Fruit fly (Drosophila melanogaster) whole organism, adult: ENCODE results near the gene et.
A peak's percentile ranks its signal among the peaks of the same experiment; 100 is the strongest.

Experiments
- CG11617 ChIP-seq: fragments of 200-800 bp; sonication (Bioruptor generic); optimal IDR thresholded peaks from 2 replicates; lab custom pipeline; 2017; ENCODE audit warnings: mild to moderate bottlenecking, missing biosample characterization, missing genetic modification reagents, missing genetic modification characterization
- CG12768 ChIP-seq: fragments of 200-800 bp; sonication (Bioruptor generic); optimal IDR thresholded peaks from 2 replicates; lab custom pipeline; 2017; ENCODE audit warnings: missing biosample characterization, missing genetic modification characterization, mild to moderate bottlenecking, moderate library complexity, missing genetic modification reagents
- CG14711 ChIP-seq: fragments of 200-800 bp; sonication (Bioruptor generic); optimal IDR thresholded peaks from 2 replicates; lab custom pipeline; 2018; ENCODE audit warnings: missing biosample characterization, mild to moderate bottlenecking, missing genetic modification characterization, moderate library complexity
- CG1620 ChIP-seq: fragments of 200-800 bp; sonication (Bioruptor generic); optimal IDR thresholded peaks from 2 replicates; lab custom pipeline; 2016; ENCODE audit warnings: missing biosample characterization, missing genetic modification characterization
- CG33017 ChIP-seq: fragments of 200-800 bp; sonication (Bioruptor generic); optimal IDR thresholded peaks from 2 replicates; lab custom pipeline; 2018; ENCODE audit warnings: missing biosample characterization, mild to moderate bottlenecking, missing genetic modification characterization, moderate library complexity
- CG5204 ChIP-seq: fragments of 200-800 bp; sonication (Bioruptor generic); optimal IDR thresholded peaks from 2 replicates; lab custom pipeline; 2016; ENCODE audit warnings: missing biosample characterization, missing genetic modification characterization
- CG7045 ChIP-seq: fragments of 200-800 bp; sonication (Bioruptor generic); optimal IDR thresholded peaks from 2 replicates; lab custom pipeline; 2017; ENCODE audit warnings: missing biosample characterization, mild to moderate bottlenecking, missing genetic modification characterization
- CG7101 ChIP-seq: fragments of 200-800 bp; sonication (Bioruptor generic); optimal IDR thresholded peaks from 2 replicates; lab custom pipeline; 2018; ENCODE audit warnings: missing biosample characterization, mild to moderate bottlenecking, missing genetic modification characterization, moderate library complexity
- Clk ChIP-seq: fragments of 200-800 bp; sonication (Bioruptor generic); optimal IDR thresholded peaks from 2 replicates; lab custom pipeline; 2017; ENCODE audit warnings: missing biosample characterization, missing genetic modification characterization
- Crg-1 ChIP-seq: fragments of 200-800 bp; sonication (Bioruptor generic); optimal IDR thresholded peaks from 2 replicates; lab custom pipeline; 2016; ENCODE audit warnings: missing biosample characterization, missing genetic modification characterization
- Hr96 ChIP-seq: fragments of 200-800 bp; sonication (Bioruptor generic); optimal IDR thresholded peaks from 2 replicates; lab custom pipeline; 2016; ENCODE audit warnings: missing biosample characterization, missing genetic modification characterization
- Mnt ChIP-seq: fragments of 200-800 bp; sonication (Bioruptor generic); optimal IDR thresholded peaks from 2 replicates; lab custom pipeline; 2016; ENCODE audit warnings: missing biosample characterization, mild to moderate bottlenecking, missing genetic modification characterization
- bab1 ChIP-seq: fragments of 200-800 bp; sonication (Bioruptor generic); optimal IDR thresholded peaks from 3 replicates; lab custom pipeline; 2019; ENCODE audit warnings: missing biosample characterization, mild to moderate bottlenecking, missing genetic modification characterization, moderate library complexity
- cic ChIP-seq: fragments of 200-800 bp; sonication (Bioruptor generic); optimal IDR thresholded peaks from 2 replicates; lab custom pipeline; 2017; ENCODE audit warnings: missing biosample characterization, mild to moderate bottlenecking, missing genetic modification characterization, moderate library complexity
- cnc ChIP-seq, 2 experiments: fragments of >200 bp; optimal IDR thresholded peaks; 2 replicates each; lab custom pipeline; 2017
- kay ChIP-seq: fragments of 200-800 bp; sonication (Bioruptor generic); peaks from one replicate; lab custom pipeline; 2016; ENCODE audit warnings: missing biosample characterization, missing genetic modification characterization, borderline replicate concordance
- ovo ChIP-seq: fragments of 200-800 bp; sonication (Bioruptor generic); optimal IDR thresholded peaks from 2 replicates; lab custom pipeline; 2016; ENCODE audit warnings: missing biosample characterization, missing genetic modification characterization
- pad ChIP-seq: fragments of 200-800 bp; sonication (Bioruptor generic); optimal IDR thresholded peaks from 3 replicates; lab custom pipeline; 2017; ENCODE audit warnings: missing biosample characterization, missing genetic modification characterization, mild to moderate bottlenecking, moderate library complexity, missing genetic modification reagents
- tj ChIP-seq: fragments of 200-800 bp; sonication (Bioruptor generic); optimal IDR thresholded peaks from 3 replicates; lab custom pipeline; 2017; ENCODE audit warnings: missing biosample characterization, mild to moderate bottlenecking, missing genetic modification characterization, moderate library complexity
- toe ChIP-seq: fragments of 200-800 bp; sonication (Bioruptor generic); optimal IDR thresholded peaks from 2 replicates; lab custom pipeline; 2016; ENCODE audit warnings: missing biosample characterization, missing genetic modification characterization

Gene et

dm6 chrX:19668405-19668804 lies 7.3 kb downstream of the et start:
- peak; percentile 90 for TF ChIP-seq bab1 (GFP tag; lab: Kevin White, UChicago)
- peak; percentile 93 for TF ChIP-seq CG33017 (tag; lab: Kevin White, UChicago)
- TF ChIP-seq toe (GFP tag; lab: Kevin White, UChicago), result peak; percentile 91
- peak; percentile 83 for TF ChIP-seq pad (GFP tag; lab: Kevin White, UChicago)
- TF ChIP-seq Clk (GFP tag; lab: Kevin White, UChicago), result peak; percentile 84
- no peak for TF ChIP-seq cnc (optimal IDR thresholded peaks at IDR 0.05; lab: Kevin White, UChicago)
- peak; percentile 91 for TF ChIP-seq CG7045
- peak; percentile 98 for TF ChIP-seq Hr96
- peak; percentile 96 for TF ChIP-seq CG1620 (GFP tag; lab: Kevin White, UChicago)
- TF ChIP-seq CG7101 (tag; lab: Kevin White, UChicago), result peak; percentile 98
- TF ChIP-seq CG12768 (GFP tag; lab: Kevin White, UChicago), result peak; percentile 96
- peak; percentile 94 for TF ChIP-seq CG11617 (GFP tag; lab: Kevin White, UChicago)
- peak; percentile 93 for TF ChIP-seq Crg-1 (GFP tag; lab: Kevin White, UChicago)
- TF ChIP-seq kay, result peak; percentile 99
- peak; percentile 95 for TF ChIP-seq CG5204 (GFP tag; lab: Kevin White, UChicago)
- peak; percentile 91 for TF ChIP-seq ovo (GFP tag; lab: Kevin White, UChicago)
- peak; percentile 44 for TF ChIP-seq cic (GFP tag; lab: Kevin White, UChicago)
- peak; percentile 81 for TF ChIP-seq tj (GFP tag; lab: Kevin White, UChicago)
- peak; percentile 88 for TF ChIP-seq CG14711 (tag; lab: Kevin White, UChicago)
- peak; percentile 94 for TF ChIP-seq Mnt (GFP tag; lab: Kevin White, UChicago)

- peak; percentile 11 for TF ChIP-seq cic (GFP tag; lab: Kevin White, UChicago)
- TF ChIP-seq pad (GFP tag; lab: Kevin White, UChicago), result no peak
- TF ChIP-seq CG5204 (GFP tag; lab: Kevin White, UChicago), result no peak
- TF ChIP-seq Hr96, result no peak
- no peak for TF ChIP-seq cnc (optimal IDR thresholded peaks at IDR 0.05; lab: Kevin White, UChicago)
- TF ChIP-seq CG11617 (GFP tag; lab: Kevin White, UChicago), result no peak
- no peak for TF ChIP-seq ovo (GFP tag; lab: Kevin White, UChicago)
- TF ChIP-seq toe (GFP tag; lab: Kevin White, UChicago), result no peak
- no peak for TF ChIP-seq CG7045
These were observed 8.1 kb downstream of the et start for dm6 chrX:19667444-19668104.

dm6 chrX:19666991-19667409 lies 8.7 kb downstream of the et start, which contains the start of gene Zw:
Zw (plus strand) TSS chrX:19667252.
- TF ChIP-seq CG12768 (GFP tag; lab: Kevin White, UChicago) (peak; percentile 45), ovo (GFP tag; lab: Kevin White, UChicago) (no peak), CG33017 (tag; lab: Kevin White, UChicago) (no peak), pad (GFP tag; lab: Kevin White, UChicago) (peak; percentile 51), cic (GFP tag; lab: Kevin White, UChicago) (peak; percentile 84), toe (GFP tag; lab: Kevin White, UChicago) (peak; percentile 35), CG5204 (GFP tag; lab: Kevin White, UChicago) (peak; percentile 46), Crg-1 (GFP tag; lab: Kevin White, UChicago) (no peak), Clk (GFP tag; lab: Kevin White, UChicago) (peak; percentile 8), CG7101 (tag; lab: Kevin White, UChicago) (peak; percentile 63), Hr96 (peak; percentile 79), CG11617 (GFP tag; lab: Kevin White, UChicago) (peak; percentile 25), CG1620 (GFP tag; lab: Kevin White, UChicago) (peak; percentile 80), bab1 (GFP tag; lab: Kevin White, UChicago) (peak; percentile 68), CG7045 (peak; percentile 24), CG14711 (tag; lab: Kevin White, UChicago) (peak; percentile 43), Mnt (GFP tag; lab: Kevin White, UChicago) (peak; percentile 69), kay (peak; percentile 61), tj (GFP tag; lab: Kevin White, UChicago) (peak; percentile 71), cnc (optimal IDR thresholded peaks at IDR 0.05; lab: Kevin White, UChicago) (no peak)

- TF ChIP-seq Hr96, result peak; percentile 43
- no peak for TF ChIP-seq ovo (GFP tag; lab: Kevin White, UChicago)
- TF ChIP-seq bab1 (GFP tag; lab: Kevin White, UChicago), result peak; percentile 72
- TF ChIP-seq CG1620 (GFP tag; lab: Kevin White, UChicago), result peak; percentile 49
- no peak for TF ChIP-seq pad (GFP tag; lab: Kevin White, UChicago)
- TF ChIP-seq Crg-1 (GFP tag; lab: Kevin White, UChicago), result no peak
- peak; percentile 72 for TF ChIP-seq Mnt (GFP tag; lab: Kevin White, UChicago)
- peak; percentile 99 for TF ChIP-seq cic (GFP tag; lab: Kevin White, UChicago)
- peak; percentile 31 for TF ChIP-seq CG7101 (tag; lab: Kevin White, UChicago)
- TF ChIP-seq CG12768 (GFP tag; lab: Kevin White, UChicago), result peak; percentile 28
- TF ChIP-seq CG7045, result no peak
- TF ChIP-seq toe (GFP tag; lab: Kevin White, UChicago), result peak; percentile 2
- TF ChIP-seq kay, result no peak
- TF ChIP-seq CG33017 (tag; lab: Kevin White, UChicago), result no peak
- TF ChIP-seq tj (GFP tag; lab: Kevin White, UChicago), result peak; percentile 48
- TF ChIP-seq CG11617 (GFP tag; lab: Kevin White, UChicago), result peak; percentile 24
- TF ChIP-seq cnc (optimal IDR thresholded peaks at IDR 0.05; lab: Kevin White, UChicago), result no peak
These were observed 10.0 kb downstream of the et start for dm6 chrX:19665684-19666141.
